Fruit fly (Drosophila melanogaster): ENCODE data around the gene Kul.
A peak's percentile ranks its signal among the peaks of the same experiment; 100 is the strongest.

Kul gene

dm6 chr3R:29689211-29689610 lies 36.4 kb upstream of the Kul start, which contains the start of gene Obp99c:
TSS of gene Obp99c (minus strand) at chr3R:29689311.
- peak; percentile 19 for TF ChIP-seq dmrt99B (tag; optimal IDR thresholded peaks at IDR 0.05)
- TF ChIP-seq CG31388 (GFP tag; optimal IDR thresholded peaks at IDR 0.05): no peak

DNA sequence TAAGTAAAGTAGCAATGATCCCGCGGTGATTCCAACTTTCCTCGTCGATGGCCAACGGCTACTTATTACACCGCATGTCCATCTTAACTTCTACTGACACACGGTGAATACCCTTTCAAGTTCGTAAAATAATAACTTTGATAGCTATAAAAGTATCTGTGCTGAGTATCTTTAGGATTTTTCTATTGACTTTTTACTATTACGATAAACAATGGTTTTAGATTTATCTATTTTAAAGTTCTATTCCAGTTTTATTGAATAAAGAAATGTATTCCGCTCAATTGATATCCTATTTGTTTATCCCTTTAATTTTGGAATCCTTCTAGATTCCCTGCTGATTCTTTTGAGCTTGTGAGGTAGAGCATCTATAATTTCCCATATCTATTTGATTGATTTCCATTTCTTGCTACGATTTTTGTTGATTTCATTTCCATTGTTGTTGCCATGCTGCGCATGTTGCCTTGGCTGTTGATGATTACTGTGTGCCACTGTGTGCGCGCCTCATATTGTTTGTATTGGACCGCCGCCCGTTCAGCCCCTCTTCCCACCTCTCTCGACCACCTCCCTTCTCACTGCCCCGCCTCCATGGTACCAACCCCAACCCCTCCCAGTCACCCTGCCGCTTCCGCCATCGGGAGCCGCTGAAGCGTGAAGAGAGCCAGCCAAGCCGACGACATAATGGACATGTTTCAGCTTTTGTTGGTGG lies 35.6 kb upstream of the Kul start:
- TF ChIP-seq CG8089 (GFP tag; optimal IDR thresholded peaks at IDR 0.05): no peak
- TF ChIP-seq nerfin-1 (tag; optimal IDR thresholded peaks at IDR 0.05): no peak
- peak; percentile 49; the same call in 1 of the 2 replicates for TF ChIP-seq ttk (GFP tag; IDR thresholded peaks at IDR 0.05)
- TF ChIP-seq Trl (optimal IDR thresholded peaks at IDR 0.05): peak in 1 of 2 experiments; percentile 1
- TF ChIP-seq Trl (GFP tag; optimal IDR thresholded peaks at IDR 0.05): no peak
- TF ChIP-seq Nf-YB (GFP tag; optimal IDR thresholded peaks at IDR 0.05): peak; percentile 57
- peak; percentile 96 for TF ChIP-seq crol (GFP tag; IDR thresholded peaks at IDR 0.05)
- peak; percentile 17; the same call in 1 of the 3 replicates for TF ChIP-seq ci (GFP tag; IDR thresholded peaks at IDR 0.05)
- TF ChIP-seq D19A (tag; optimal IDR thresholded peaks at IDR 0.05): peak; percentile 93
- peak; percentile 79 for TF ChIP-seq sens (GFP tag)
- TF ChIP-seq chinmo (GFP tag; IDR thresholded peaks at IDR 0.05; ENCODE audit: partially characterized antibody): 0 out of 4 replicates have a peak, but pooled peaks have one; percentile 56
- peak; percentile 71 for TF ChIP-seq Nf-YC (tag; optimal IDR thresholded peaks at IDR 0.05)
- peak; percentile 17 for TF ChIP-seq phol (tag; optimal IDR thresholded peaks at IDR 0.05)
- no peak for TF ChIP-seq fu2 (GFP tag; optimal IDR thresholded peaks at IDR 0.05)
- TF ChIP-seq sob (GFP tag; IDR thresholded peaks at IDR 0.05): no peak; the same call in 1 of the 2 replicates
- peak; percentile 16 for TF ChIP-seq CG11504 (tag; optimal IDR thresholded peaks at IDR 0.05)
- TF ChIP-seq BEAF-32 (GFP tag; optimal IDR thresholded peaks at IDR 0.05): no peak
- TF ChIP-seq CG2875 (GFP tag; optimal IDR thresholded peaks at IDR 0.05): no peak
- 0 out of 2 replicates have a peak, but pooled peaks have one; percentile 10 for TF ChIP-seq CG9932 (GFP tag; IDR thresholded peaks at IDR 0.05)
- TF ChIP-seq chm (GFP tag; IDR thresholded peaks at IDR 0.05): 0 out of 2 replicates have a peak, but pooled peaks have one; percentile 19
- peak; percentile 2 for TF ChIP-seq CG10979 (tag; optimal IDR thresholded peaks at IDR 0.05)

dm6 chr3R:29690539-29690852 lies 35.1 kb upstream of the Kul start:
- no peak for TF ChIP-seq disco-r (GFP tag; optimal IDR thresholded peaks at IDR 0.05)
- TF ChIP-seq bcd (GFP tag; optimal IDR thresholded peaks at IDR 0.05): no peak
- TF ChIP-seq CG18619 (GFP tag; optimal IDR thresholded peaks at IDR 0.05): no peak
- TF ChIP-seq en (GFP tag; optimal IDR thresholded peaks at IDR 0.05): peak; percentile 16
- TF ChIP-seq Max (GFP tag; optimal IDR thresholded peaks at IDR 0.05): no peak
- no peak for TF ChIP-seq Ets65A (GFP tag)
- no peak for TF ChIP-seq CG7928 (GFP tag; optimal IDR thresholded peaks at IDR 0.05)
- no peak for TF ChIP-seq CG8089 (GFP tag; optimal IDR thresholded peaks at IDR 0.05)
- TF ChIP-seq Sox102F (GFP tag; optimal IDR thresholded peaks at IDR 0.05): peak; percentile 69
- peak; percentile 41 for TF ChIP-seq az2 (GFP tag; optimal IDR thresholded peaks at IDR 0.05)
- no peak for TF ChIP-seq tup (GFP tag; optimal IDR thresholded peaks at IDR 0.05)
- no peak for TF ChIP-seq Lpt (GFP tag; optimal IDR thresholded peaks at IDR 0.05)
- TF ChIP-seq abd-A (tag; optimal IDR thresholded peaks at IDR 0.05): no peak
- TF ChIP-seq da (GFP tag; optimal IDR thresholded peaks at IDR 0.05): no peak
- 0 out of 2 replicates have a peak, but pooled peaks have one; percentile 29 for TF ChIP-seq Drgx (GFP tag; IDR thresholded peaks at IDR 0.05)
- TF ChIP-seq CG12104 (GFP tag; optimal IDR thresholded peaks at IDR 0.05): no peak
- no peak for TF ChIP-seq CG34422 (GFP tag; IDR thresholded peaks at IDR 0.05)
- peak; percentile 58 for TF ChIP-seq CG7839 (tag; optimal IDR thresholded peaks at IDR 0.05)
- peak; percentile 13 for TF ChIP-seq CG2202 (tag; optimal IDR thresholded peaks at IDR 0.05)
- TF ChIP-seq CG8765 (GFP tag; IDR thresholded peaks at IDR 0.05): no peak
- TF ChIP-seq CG5953 (GFP tag; IDR thresholded peaks at IDR 0.05): no peak
- no peak for TF ChIP-seq jigr1 (GFP tag; IDR thresholded peaks at IDR 0.05)
- TF ChIP-seq ham (GFP tag; IDR thresholded peaks at IDR 0.05): no peak
- TF ChIP-seq CG8944 (GFP tag; optimal IDR thresholded peaks at IDR 0.05): no peak
- TF ChIP-seq CG11695 (GFP tag; IDR thresholded peaks at IDR 0.05): no peak
- TF ChIP-seq CG34376 (GFP tag; optimal IDR thresholded peaks at IDR 0.05): no peak
- TF ChIP-seq CG12744 (GFP tag; optimal IDR thresholded peaks at IDR 0.05): no peak

Data from whole organism, embryonic.